Worm (Caenorhabditis elegans): ENCODE results near the gene mmaa-1.

mmaa-1 gene

ce11 chrII:7111012-7111656 lies 10.2 kb upstream of the mmaa-1 start:
- TF ChIP-seq F16B12.6 (tag; optimal IDR thresholded peaks at IDR 0.05) (peak; percentile 13), blmp-1 (tag; optimal IDR thresholded peaks at IDR 0.05) (no peak), fos-1 (tag; optimal IDR thresholded peaks at IDR 0.05) (no peak), lin-14 (GFP tag; optimal IDR thresholded peaks at IDR 0.05) (peak; percentile 67), ama-1 (optimal IDR thresholded peaks at IDR 0.05) (no peak), mdl-1 (tag; optimal IDR thresholded peaks at IDR 0.05) (no peak), egl-27 (tag; optimal IDR thresholded peaks at IDR 0.05) (no peak), ceh-8 (GFP tag; optimal IDR thresholded peaks at IDR 0.05) (no peak), lsy-2 (tag; optimal IDR thresholded peaks at IDR 0.05) (peak in 1 of 2 experiments; percentile 56), tlp-1 (tag; optimal IDR thresholded peaks at IDR 0.05) (no peak), nhr-71 (tag; optimal IDR thresholded peaks at IDR 0.05) (peak; percentile 12), vab-15 (tag; optimal IDR thresholded peaks at IDR 0.05) (no peak), fkh-4 (tag; optimal IDR thresholded peaks at IDR 0.05; ENCODE audit: borderline replicate concordance) (no peak), C16A3.4 (tag; optimal IDR thresholded peaks at IDR 0.05) (no peak), fkh-10 (GFP tag; optimal IDR thresholded peaks at IDR 0.05) (peak; percentile 71), aly-2 (tag; optimal IDR thresholded peaks at IDR 0.05) (no peak), sox-4 (tag; optimal IDR thresholded peaks at IDR 0.05) (no peak), isw-1 (GFP tag; IDR thresholded peaks at IDR 0.05) (peak; percentile 18; the same call in 1 of the 2 replicates), ceh-82 (tag; optimal IDR thresholded peaks at IDR 0.05) (peak in 2 of 3 experiments; percentile 20 to 44), unc-130 (tag; optimal IDR thresholded peaks at IDR 0.05) (no peak), zag-1 (tag; optimal IDR thresholded peaks at IDR 0.05) (no peak), egl-13 (tag; optimal IDR thresholded peaks at IDR 0.05) (no peak), unc-62 (GFP tag; optimal IDR thresholded peaks at IDR 0.05) (no peak), lin-15B (tag; optimal IDR thresholded peaks at IDR 0.05) (no peak), snu-23 (GFP tag; optimal IDR thresholded peaks at IDR 0.05) (no peak), fkh-8 (tag; optimal IDR thresholded peaks at IDR 0.05) (peak; percentile 34), nhr-76 (tag; optimal IDR thresholded peaks at IDR 0.05) (no peak), efl-1 (optimal IDR thresholded peaks at IDR 0.05) (peak in 1 of 2 experiments; percentile 5), efl-1 (GFP tag; optimal IDR thresholded peaks at IDR 0.05 in 1 of 2) (no peak), skn-1 (tag; optimal IDR thresholded peaks at IDR 0.05) (no peak), aha-1 (tag; optimal IDR thresholded peaks at IDR 0.05) (no peak)

- no peak for TF ChIP-seq lsy-2 (tag; optimal IDR thresholded peaks at IDR 0.05)
Measured at ce11 chrII:7109956-7110355, 9.0 kb upstream of the mmaa-1 start, which contains the start of gene F10E7.9. TSS of gene F10E7.9 (minus strand) at chrII:7110056.

- TF ChIP-seq nhr-47 (tag; optimal IDR thresholded peaks at IDR 0.05) (no peak), fos-1 (tag; optimal IDR thresholded peaks at IDR 0.05) (no peak), pag-3 (tag; optimal IDR thresholded peaks at IDR 0.05; ENCODE audit: borderline replicate concordance, insufficient read depth) (no peak), snu-23 (GFP tag; optimal IDR thresholded peaks at IDR 0.05) (no peak), sox-4 (tag; optimal IDR thresholded peaks at IDR 0.05) (no peak), grh-1 (GFP tag; IDR thresholded peaks at IDR 0.05) (no peak), nhr-90 (tag; optimal IDR thresholded peaks at IDR 0.05; ENCODE audit: poor library complexity) (no peak), ceh-90 (tag; optimal IDR thresholded peaks at IDR 0.05) (no peak), zip-4 (GFP tag; optimal IDR thresholded peaks at IDR 0.05) (no peak), nhr-28 (tag; optimal IDR thresholded peaks at IDR 0.05) (no peak), swsn-7 (tag; optimal IDR thresholded peaks at IDR 0.05) (no peak), nhr-11 (tag; optimal IDR thresholded peaks at IDR 0.05) (no peak)
Measured at ce11 chrII:7106313-7106712, 5.3 kb upstream of the mmaa-1 start.

Measured in whole organism, L1 larva.